Fruit fly (Drosophila melanogaster) Kc167 (cell line): ENCODE data around the gene CG12116.

Source experiments
- Sin3A ChIP-seq: fragments of >200 bp; optimal IDR thresholded peaks from 2 replicates; lab custom pipeline; 2018; ENCODE audit warnings: missing external identifiers
- h ChIP-seq: fragments of >200 bp; optimal IDR thresholded peaks from 3 replicates; lab custom pipeline; 2018; ENCODE audit warnings: missing external identifiers
- insv ChIP-seq: fragments of >200 bp; optimal IDR thresholded peaks from 3 replicates; lab custom pipeline; 2018; ENCODE audit warnings: missing external identifiers
- psq ChIP-seq: fragments of >200 bp; optimal IDR thresholded peaks from 2 replicates; lab custom pipeline; 2017; ENCODE audit warnings: missing external identifiers
- ttk ChIP-seq: sonication (Bioruptor generic); optimal IDR thresholded peaks from 2 replicates; lab custom pipeline; 2017; ENCODE audit warnings: missing external identifiers

DNA sequence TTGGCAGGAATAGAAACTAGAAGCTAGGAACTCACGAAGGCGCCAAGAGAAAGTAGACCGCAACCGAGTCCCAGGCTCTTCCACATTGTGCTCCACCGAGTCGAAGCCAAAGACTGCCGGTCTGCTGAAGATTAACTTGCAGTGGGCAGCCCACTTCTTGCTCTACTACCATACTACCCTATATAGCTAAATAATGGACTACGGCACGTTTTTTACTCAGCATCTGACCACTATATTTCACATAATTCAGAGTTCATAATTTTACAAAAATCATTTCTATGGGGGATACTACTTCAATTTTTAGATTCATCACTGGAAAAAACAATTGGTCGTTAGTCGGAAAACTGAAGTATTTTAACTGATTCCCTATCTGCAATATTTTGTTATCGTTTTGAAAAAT is 35.1 kb downstream of the CG12116 start, which contains the start of gene CG32712:
- TF ChIP-seq insv (lab: Kevin White, UChicago) (no peak), psq (no peak), h (no peak), ttk (no peak), Sin3A (lab: Kevin White, UChicago) (no peak)
